Fruit fly (Drosophila melanogaster): Measurements from ENCODE around the gene CadN.

Gene CadN

dm6 chr2L:17740417-17740924 lies 37.7 kb downstream of the CadN start:
- peak; percentile 15 for TF ChIP-seq Dfd (GFP tag; optimal IDR thresholded peaks at IDR 0.05)
- TF ChIP-seq sage (GFP tag; optimal IDR thresholded peaks at IDR 0.05) = no peak
- no peak for TF ChIP-seq Dif (GFP tag; optimal IDR thresholded peaks at IDR 0.05; ENCODE audit: partially characterized antibody)
- no peak for TF ChIP-seq woc (GFP tag; optimal IDR thresholded peaks at IDR 0.05)

DNA sequence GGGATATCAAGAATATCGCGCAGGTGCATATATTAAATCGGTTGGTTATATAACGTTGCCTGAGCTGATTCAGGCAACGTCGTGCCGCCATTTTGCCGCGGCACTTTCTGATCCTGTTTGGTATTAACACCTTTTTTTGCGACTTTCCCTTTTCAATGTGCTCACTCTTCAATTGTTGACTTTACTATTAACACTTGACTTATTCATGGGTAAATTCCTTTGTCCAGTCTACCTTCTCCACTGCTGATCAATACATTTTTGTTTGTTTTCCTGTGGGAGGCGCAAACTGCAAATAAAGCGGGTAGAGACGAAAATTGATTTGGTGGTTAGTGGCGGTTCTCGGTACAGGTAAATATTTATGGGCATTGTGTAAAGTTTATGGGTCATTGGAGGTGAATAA lies 38.7 kb downstream of the CadN start:
- no peak for TF ChIP-seq Vsx2 (GFP tag; optimal IDR thresholded peaks at IDR 0.05; ENCODE audit: partially characterized antibody)

DNA sequence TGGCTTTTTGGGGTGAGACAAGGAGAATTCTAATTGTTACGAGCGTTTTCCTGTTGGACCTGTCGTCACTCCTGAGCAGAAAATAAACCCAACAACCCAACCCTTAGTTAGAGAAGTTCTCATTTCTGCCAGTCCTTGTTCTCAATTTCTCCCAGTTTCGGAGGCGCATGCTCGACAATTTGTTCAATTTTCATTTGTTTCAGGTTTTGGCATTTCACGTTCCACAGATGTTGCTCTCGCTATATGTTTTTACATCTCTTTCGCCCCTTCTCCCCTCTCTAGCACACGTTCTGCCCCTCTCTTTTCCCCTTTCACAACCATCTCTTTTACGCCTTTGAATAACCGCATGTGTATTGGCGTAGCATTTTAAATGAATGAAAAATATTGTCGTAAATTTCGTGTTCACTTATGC lies 42.6 kb downstream of the CadN start:
- no peak for TF ChIP-seq rgr (GFP tag; optimal IDR thresholded peaks at IDR 0.05)
- no peak for TF ChIP-seq Jra (GFP tag; optimal IDR thresholded peaks at IDR 0.05)
- no peak for TF ChIP-seq CG32264 (GFP tag; optimal IDR thresholded peaks at IDR 0.05)
- peak; percentile 25 for TF ChIP-seq Vsx2 (GFP tag; optimal IDR thresholded peaks at IDR 0.05; ENCODE audit: partially characterized antibody)
- no peak for TF ChIP-seq brk (GFP tag; optimal IDR thresholded peaks at IDR 0.05)
- TF ChIP-seq Dif (GFP tag; optimal IDR thresholded peaks at IDR 0.05; ENCODE audit: partially characterized antibody) = peak; percentile 9
- TF ChIP-seq Mio (GFP tag; optimal IDR thresholded peaks at IDR 0.05) = no peak
- no peak for TF ChIP-seq Hr83 (GFP tag; optimal IDR thresholded peaks at IDR 0.05; ENCODE audit: poor library complexity, severe bottlenecking)

DNA sequence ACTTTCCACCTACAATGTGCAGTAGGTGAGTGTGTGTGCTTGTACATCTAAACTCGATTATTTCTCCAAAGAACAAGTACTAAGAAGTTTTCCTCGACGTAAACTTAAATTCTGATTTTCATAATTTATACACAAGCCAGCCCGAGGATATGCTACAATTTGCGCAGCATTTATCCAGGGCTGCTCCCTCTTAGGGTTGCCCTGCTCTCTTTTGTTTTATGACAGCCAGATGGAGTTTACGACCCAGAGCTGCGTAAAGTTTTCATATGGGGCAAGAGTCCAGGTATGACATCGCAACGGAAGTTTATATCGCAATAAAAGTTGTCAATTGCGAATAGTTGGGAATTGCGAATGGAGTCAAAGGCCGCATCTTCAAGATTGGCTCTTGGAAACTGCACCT lies 43.5 kb downstream of the CadN start:
- TF ChIP-seq dl (GFP tag; optimal IDR thresholded peaks at IDR 0.05; ENCODE audit: insufficient read depth in 1 of 2, partially characterized antibody in 2 of 2) (no peak), fru (GFP tag; optimal IDR thresholded peaks at IDR 0.05) (no peak), jim (GFP tag; optimal IDR thresholded peaks at IDR 0.05) (no peak), Myc (optimal IDR thresholded peaks at IDR 0.05) (no peak), woc (GFP tag; optimal IDR thresholded peaks at IDR 0.05) (no peak), GATAd (GFP tag; optimal IDR thresholded peaks at IDR 0.05) (no peak), lola (GFP tag; optimal IDR thresholded peaks at IDR 0.05) (no peak), OdsH (GFP tag; optimal IDR thresholded peaks at IDR 0.05) (no peak), Dfd (GFP tag; optimal IDR thresholded peaks at IDR 0.05) (no peak), CG32264 (GFP tag; optimal IDR thresholded peaks at IDR 0.05) (no peak), Vsx2 (GFP tag; optimal IDR thresholded peaks at IDR 0.05; ENCODE audit: partially characterized antibody) (no peak), Hr78 (GFP tag; optimal IDR thresholded peaks at IDR 0.05) (no peak), rgr (GFP tag; optimal IDR thresholded peaks at IDR 0.05) (no peak), h (GFP tag; optimal IDR thresholded peaks at IDR 0.05) (no peak), br (GFP tag; optimal IDR thresholded peaks at IDR 0.05) (no peak), Hnf4 (GFP tag; optimal IDR thresholded peaks at IDR 0.05) (no peak), brk (GFP tag; optimal IDR thresholded peaks at IDR 0.05) (no peak)

DNA sequence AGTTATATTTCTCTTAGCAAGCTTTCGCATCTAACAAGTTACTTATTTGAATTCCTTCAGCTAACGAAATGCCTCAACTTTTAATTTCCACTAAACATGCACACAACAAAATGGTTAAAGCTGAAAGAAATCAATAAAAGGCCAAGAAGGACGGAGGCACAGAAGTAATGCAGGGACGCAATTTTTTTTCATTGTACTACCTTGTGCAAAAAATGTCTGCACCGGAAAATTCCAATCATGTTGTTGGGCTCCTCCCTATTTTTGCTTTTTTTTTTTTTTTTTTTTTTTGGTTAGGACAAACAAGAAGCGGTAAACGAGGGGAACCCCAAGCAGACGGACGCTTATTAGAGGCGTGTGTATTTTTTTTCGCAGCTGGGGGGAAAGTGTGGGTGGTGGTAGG lies 56.6 kb downstream of the CadN start:
- TF ChIP-seq Sp1 (GFP tag; optimal IDR thresholded peaks at IDR 0.05) = no peak
- no peak for TF ChIP-seq foxo (GFP tag; optimal IDR thresholded peaks at IDR 0.05)
- no peak for TF ChIP-seq tai (GFP tag; optimal IDR thresholded peaks at IDR 0.05)
- TF ChIP-seq N (GFP tag; optimal IDR thresholded peaks at IDR 0.05) = no peak
- TF ChIP-seq br (GFP tag; optimal IDR thresholded peaks at IDR 0.05) = no peak
- TF ChIP-seq sv (GFP tag; optimal IDR thresholded peaks at IDR 0.05) = no peak
- no peak for TF ChIP-seq Dif (GFP tag; optimal IDR thresholded peaks at IDR 0.05; ENCODE audit: partially characterized antibody)
- TF ChIP-seq dsf (GFP tag; optimal IDR thresholded peaks at IDR 0.05; ENCODE audit: borderline replicate concordance) = no peak
- TF ChIP-seq fru (GFP tag; optimal IDR thresholded peaks at IDR 0.05) = no peak
- no peak for TF ChIP-seq h (GFP tag; optimal IDR thresholded peaks at IDR 0.05)
- no peak for TF ChIP-seq dl (GFP tag; optimal IDR thresholded peaks at IDR 0.05; ENCODE audit: insufficient read depth in 1 of 2, partially characterized antibody in 2 of 2)
- no peak for TF ChIP-seq GATAd (GFP tag; optimal IDR thresholded peaks at IDR 0.05)
- no peak for TF ChIP-seq Mio (GFP tag; optimal IDR thresholded peaks at IDR 0.05)
- TF ChIP-seq Vsx2 (GFP tag; optimal IDR thresholded peaks at IDR 0.05; ENCODE audit: partially characterized antibody) = no peak
- TF ChIP-seq Jra (GFP tag; optimal IDR thresholded peaks at IDR 0.05) = no peak

dm6 chr2L:17715564-17716240 lies 62.4 kb downstream of the CadN start:
- TF ChIP-seq Mio (GFP tag; optimal IDR thresholded peaks at IDR 0.05) (no peak), ey (GFP tag; optimal IDR thresholded peaks at IDR 0.05) (no peak), Myc (optimal IDR thresholded peaks at IDR 0.05) (no peak), jim (GFP tag; optimal IDR thresholded peaks at IDR 0.05) (no peak), sage (GFP tag; optimal IDR thresholded peaks at IDR 0.05) (no peak), CG32264 (GFP tag; optimal IDR thresholded peaks at IDR 0.05) (no peak), GATAd (GFP tag; optimal IDR thresholded peaks at IDR 0.05) (no peak), rgr (GFP tag; optimal IDR thresholded peaks at IDR 0.05) (no peak), pan (optimal IDR thresholded peaks at IDR 0.05) (no peak), Jra (GFP tag; optimal IDR thresholded peaks at IDR 0.05) (no peak), Dfd (GFP tag; optimal IDR thresholded peaks at IDR 0.05) (no peak), foxo (GFP tag; optimal IDR thresholded peaks at IDR 0.05) (no peak), sv (GFP tag; optimal IDR thresholded peaks at IDR 0.05) (no peak), dmrt93B (GFP tag; optimal IDR thresholded peaks at IDR 0.05) (no peak), HLH106 (tag; optimal IDR thresholded peaks at IDR 0.05) (no peak), br (GFP tag; optimal IDR thresholded peaks at IDR 0.05) (no peak), CG9705 (GFP tag; optimal IDR thresholded peaks at IDR 0.05) (no peak), h (GFP tag; optimal IDR thresholded peaks at IDR 0.05) (no peak), psq (GFP tag; optimal IDR thresholded peaks at IDR 0.05) (no peak)
